Worm (Caenorhabditis elegans): ENCODE measurements around the gene F56D6.20.

F56D6.20 gene

DNA sequence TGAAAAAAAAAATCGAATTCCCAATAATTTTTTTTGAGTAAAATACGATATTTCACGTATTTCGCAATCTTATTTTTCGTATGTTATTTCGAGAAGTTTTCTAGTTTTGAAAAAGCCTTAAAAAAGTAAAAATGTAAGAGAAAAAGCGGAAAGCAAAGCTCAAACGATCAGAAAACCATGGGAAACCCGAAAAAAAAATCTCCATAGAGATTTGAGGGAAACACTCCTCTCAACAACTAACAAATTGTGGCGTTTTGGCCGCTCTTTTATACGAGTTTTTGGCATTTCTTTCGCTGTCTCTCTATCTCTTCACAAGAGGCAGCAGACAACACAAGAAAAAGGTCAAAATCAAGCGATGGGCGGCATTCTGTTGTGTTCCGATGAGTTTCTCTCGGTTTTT is 38.3 kb upstream of the F56D6.20 start:
- TF ChIP-seq chd-7 (tag; optimal IDR thresholded peaks at IDR 0.05) (no peak), atf-7 (tag; optimal IDR thresholded peaks at IDR 0.05) (no peak), ceh-100 (GFP tag; IDR thresholded peaks at IDR 0.05) (no peak), snpc-1.3 (tag; optimal IDR thresholded peaks at IDR 0.05; ENCODE audit: insufficient read depth) (no peak), zfh-2 (GFP tag; conservative IDR thresholded peaks at IDR 0.05) (0 out of 2 replicates have a peak, but pooled peaks have one; percentile 21), T07F8.4 (tag; optimal IDR thresholded peaks at IDR 0.05) (no peak), ceh-79 (tag; optimal IDR thresholded peaks at IDR 0.05) (no peak), sptf-2 (GFP tag; optimal IDR thresholded peaks at IDR 0.05) (no peak), snpc-4 (GFP tag; optimal IDR thresholded peaks at IDR 0.05) (no peak), snpc-4 (tag; optimal IDR thresholded peaks at IDR 0.05) (no peak), hsf-1 (GFP tag; IDR thresholded peaks at IDR 0.05) (no peak), B0035.1 (tag; optimal IDR thresholded peaks at IDR 0.05) (no peak), pha-4 (tag; optimal IDR thresholded peaks at IDR 0.05) (no peak), ZK185.1 (tag; optimal IDR thresholded peaks at IDR 0.05; ENCODE audit: poor library complexity, severe bottlenecking) (no peak), somi-1 (GFP tag; optimal IDR thresholded peaks at IDR 0.05) (no peak), xnd-1 (tag; optimal IDR thresholded peaks at IDR 0.05) (no peak), F57C9.4 (tag; optimal IDR thresholded peaks at IDR 0.05) (no peak), madf-10 (tag; optimal IDR thresholded peaks at IDR 0.05) (no peak), repo-1 (tag; optimal IDR thresholded peaks at IDR 0.05) (no peak), rcor-1 (GFP tag; IDR thresholded peaks at IDR 0.05) (no peak), Y56A3A.18 (GFP tag; IDR thresholded peaks at IDR 0.05) (no peak), ztf-25 (GFP tag; IDR thresholded peaks at IDR 0.05) (no peak), hrde-1 (tag; optimal IDR thresholded peaks at IDR 0.05; ENCODE audit: borderline replicate concordance) (no peak), nfyb-1 (GFP tag; IDR thresholded peaks at IDR 0.05) (no peak), nhr-120 (GFP tag; IDR thresholded peaks at IDR 0.05) (no peak), C17E4.6 (GFP tag; IDR thresholded peaks at IDR 0.05) (no peak), K12H6.12 (tag; optimal IDR thresholded peaks at IDR 0.05) (peak; percentile 34), sea-2 (GFP tag; IDR thresholded peaks at IDR 0.05) (no peak), ztf-28 (GFP tag; IDR thresholded peaks at IDR 0.05) (no peak), ets-4 (GFP tag; optimal IDR thresholded peaks at IDR 0.05) (no peak), nfya-1 (tag; optimal IDR thresholded peaks at IDR 0.05; ENCODE audit: borderline replicate concordance, insufficient read depth) (no peak), ztf-3 (GFP tag; optimal IDR thresholded peaks at IDR 0.05) (no peak), ama-1 (optimal IDR thresholded peaks at IDR 0.05) (peak; percentile 58), ama-1 (GFP tag; optimal IDR thresholded peaks at IDR 0.05) (no peak), madf-6 (GFP tag; IDR thresholded peaks at IDR 0.05) (no peak), madf-8 (GFP tag; conservative IDR thresholded peaks at IDR 0.05) (no peak), attf-6 (GFP tag; IDR thresholded peaks at IDR 0.05) (no peak), let-607 (tag; optimal IDR thresholded peaks at IDR 0.05) (no peak), bed-1 (GFP tag; IDR thresholded peaks at IDR 0.05) (no peak), B0336.3 (GFP tag; IDR thresholded peaks at IDR 0.05) (no peak), ccch-3 (GFP tag; optimal IDR thresholded peaks at IDR 0.05) (no peak), rpc-1 (optimal IDR thresholded peaks at IDR 0.05) (no peak), rpc-1 (tag; optimal IDR thresholded peaks at IDR 0.05) (no peak), lsy-27 (tag; optimal IDR thresholded peaks at IDR 0.05; ENCODE audit: borderline replicate concordance, insufficient read depth) (no peak), nhr-80 (tag; optimal IDR thresholded peaks at IDR 0.05) (peak; percentile 40), tbp1 (GFP tag; optimal IDR thresholded peaks at IDR 0.05) (peak; percentile 32), Y79H2A.3 (GFP tag; conservative IDR thresholded peaks at IDR 0.05) (no peak), attf-3 (GFP tag; conservative IDR thresholded peaks at IDR 0.05) (no peak), ekl-4 (GFP tag; IDR thresholded peaks at IDR 0.05) (no peak), mel-28 (tag; optimal IDR thresholded peaks at IDR 0.05; ENCODE audit: borderline replicate concordance) (no peak)

Data from whole organism, young adult.